Worm (Caenorhabditis elegans): ENCODE measurements around the gene T19H12.15.

Gene T19H12.15

ce11 chrV:4870627-4871026, 8.5 kb downstream of the T19H12.15 start (continued):
- no peak for TF ChIP-seq ztf-11 (tag; optimal IDR thresholded peaks at IDR 0.05)
- no peak for TF ChIP-seq lin-35 (GFP tag; optimal IDR thresholded peaks at IDR 0.05)
- TF ChIP-seq nhr-77 (tag; optimal IDR thresholded peaks at IDR 0.05): no peak
- no peak for TF ChIP-seq ceh-63 (GFP tag; optimal IDR thresholded peaks at IDR 0.05)
- TF ChIP-seq hlh-17 (GFP tag; optimal IDR thresholded peaks at IDR 0.05; ENCODE audit: borderline replicate concordance): no peak
- TF ChIP-seq blmp-1 (tag; optimal IDR thresholded peaks at IDR 0.05): no peak
- TF ChIP-seq nhr-47 (tag; optimal IDR thresholded peaks at IDR 0.05): peak; percentile 49
- no peak for TF ChIP-seq ceh-8 (GFP tag; optimal IDR thresholded peaks at IDR 0.05)
- TF ChIP-seq C34B4.2 (tag; optimal IDR thresholded peaks at IDR 0.05): no peak
- TF ChIP-seq rnt-1 (tag; optimal IDR thresholded peaks at IDR 0.05): no peak
- TF ChIP-seq zag-1 (tag; optimal IDR thresholded peaks at IDR 0.05): no peak
- TF ChIP-seq hlh-4 (tag; optimal IDR thresholded peaks at IDR 0.05): peak; percentile 73
- TF ChIP-seq nhr-90 (tag; optimal IDR thresholded peaks at IDR 0.05; ENCODE audit: poor library complexity): no peak
- TF ChIP-seq grh-1 (GFP tag; IDR thresholded peaks at IDR 0.05): no peak
- TF ChIP-seq nhr-28 (tag; optimal IDR thresholded peaks at IDR 0.05): no peak
- no peak for TF ChIP-seq mdl-1 (tag; optimal IDR thresholded peaks at IDR 0.05)
- no peak for TF ChIP-seq lsy-2 (tag; optimal IDR thresholded peaks at IDR 0.05)

DNA sequence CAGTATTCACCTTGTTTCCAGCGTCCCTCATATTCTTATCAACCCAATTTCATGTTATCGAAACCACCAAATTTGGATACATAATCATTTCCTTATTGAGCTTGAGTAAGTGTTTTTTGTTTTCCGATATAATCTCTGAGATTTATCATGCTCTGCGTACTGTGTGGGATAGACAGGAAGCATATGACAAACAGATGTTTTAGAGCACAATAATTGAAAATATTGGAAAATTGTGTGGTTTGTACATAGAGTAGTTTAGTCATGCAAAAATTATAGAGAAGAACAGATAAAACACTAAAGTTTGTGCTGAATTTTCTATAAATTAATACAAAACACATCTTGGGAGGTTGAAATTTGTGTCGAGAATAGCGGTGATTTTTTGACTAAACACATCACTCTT, 10.5 kb downstream of the T19H12.15 start:
- no peak for TF ChIP-seq lir-3 (tag; optimal IDR thresholded peaks at IDR 0.05; ENCODE audit: poor library complexity)
- TF ChIP-seq ceh-63 (GFP tag; optimal IDR thresholded peaks at IDR 0.05): no peak
- TF ChIP-seq zip-4 (GFP tag; optimal IDR thresholded peaks at IDR 0.05): no peak
- peak; percentile 94 for TF ChIP-seq dsc-1 (tag; optimal IDR thresholded peaks at IDR 0.05)
- TF ChIP-seq aly-2 (tag; optimal IDR thresholded peaks at IDR 0.05): no peak
- TF ChIP-seq vab-15 (tag; optimal IDR thresholded peaks at IDR 0.05): no peak
- no peak for TF ChIP-seq mab-9 (GFP tag; IDR thresholded peaks at IDR 0.05)
- TF ChIP-seq fkh-4 (tag; optimal IDR thresholded peaks at IDR 0.05; ENCODE audit: borderline replicate concordance): peak; percentile 77
- no peak for TF ChIP-seq alr-1 (tag; optimal IDR thresholded peaks at IDR 0.05; ENCODE audit: borderline replicate concordance)

DNA sequence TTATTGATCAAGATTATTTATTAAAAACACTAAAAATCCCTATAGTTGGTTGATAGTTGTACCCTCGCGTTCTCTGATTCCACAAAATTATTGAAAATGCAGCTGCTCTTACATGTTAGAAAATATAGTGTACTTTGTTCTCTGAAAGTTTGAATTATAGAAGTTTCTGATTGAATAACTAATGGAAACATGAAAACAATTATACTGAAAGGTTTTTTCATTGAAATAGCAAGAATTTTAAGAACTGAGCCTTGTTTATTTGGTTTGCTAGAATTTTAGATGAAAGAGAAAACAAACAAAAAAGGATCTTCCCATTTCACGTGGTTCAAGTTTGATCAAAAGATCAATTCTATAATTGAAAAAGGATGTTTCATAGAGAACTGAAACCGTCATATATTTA, 11.6 kb downstream of the T19H12.15 start:
- peak; percentile 46 for TF ChIP-seq nhr-71 (tag; optimal IDR thresholded peaks at IDR 0.05)
- no peak for TF ChIP-seq snpc-4 (tag; optimal IDR thresholded peaks at IDR 0.05)
- TF ChIP-seq hlh-4 (tag; optimal IDR thresholded peaks at IDR 0.05): peak; percentile 59
- peak; percentile 21 for TF ChIP-seq lin-14 (GFP tag; optimal IDR thresholded peaks at IDR 0.05)
- peak; percentile 52 for TF ChIP-seq fkh-8 (tag; optimal IDR thresholded peaks at IDR 0.05)
- TF ChIP-seq dsc-1 (tag; optimal IDR thresholded peaks at IDR 0.05): peak; percentile 32
- peak; percentile 18 for TF ChIP-seq unc-86 (tag; optimal IDR thresholded peaks at IDR 0.05)
- TF ChIP-seq nhr-28 (tag; optimal IDR thresholded peaks at IDR 0.05): no peak

DNA sequence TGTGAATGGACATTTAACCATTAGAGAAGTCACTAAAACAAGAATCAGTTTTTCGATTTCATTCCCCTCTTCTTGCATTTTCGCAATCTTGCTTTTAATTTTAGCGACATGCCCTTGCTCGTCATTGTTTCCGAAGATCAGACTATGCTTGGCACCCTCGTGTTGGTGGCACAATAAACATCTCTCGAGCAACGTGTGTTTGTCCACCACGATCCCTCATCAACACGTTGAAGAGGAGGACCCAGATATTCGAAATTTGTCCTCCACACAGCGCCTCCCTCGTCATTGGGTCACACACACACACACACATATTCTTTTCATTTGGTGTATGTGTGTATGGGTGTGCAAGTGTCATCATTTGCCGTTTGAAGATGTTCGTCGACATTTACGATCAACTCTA, 13.8 kb downstream of the T19H12.15 start, which contains the start of gene srd-32:
Gene srd-32, plus strand, starts transcription at position 301 of the 400 bp plus-strand sequence.
- TF ChIP-seq unc-130 (tag; optimal IDR thresholded peaks at IDR 0.05) (no peak), dsc-1 (tag; optimal IDR thresholded peaks at IDR 0.05) (peak; percentile 68)

ce11 chrV:4864330-4864729, 14.8 kb downstream of the T19H12.15 start:
- TF ChIP-seq irx-1 (tag; optimal IDR thresholded peaks at IDR 0.05) (no peak), lin-13 (GFP tag; optimal IDR thresholded peaks at IDR 0.05) (no peak), mab-9 (GFP tag; IDR thresholded peaks at IDR 0.05) (no peak), nhr-77 (tag; optimal IDR thresholded peaks at IDR 0.05) (no peak), elt-2 (tag; optimal IDR thresholded peaks at IDR 0.05) (no peak), dsc-1 (tag; optimal IDR thresholded peaks at IDR 0.05) (peak; percentile 92), ztf-4 (tag; optimal IDR thresholded peaks at IDR 0.05) (no peak), tlp-1 (tag; optimal IDR thresholded peaks at IDR 0.05) (no peak), snpc-4 (tag; optimal IDR thresholded peaks at IDR 0.05) (no peak), fkh-4 (tag; optimal IDR thresholded peaks at IDR 0.05; ENCODE audit: borderline replicate concordance) (peak; percentile 78), lin-14 (GFP tag; optimal IDR thresholded peaks at IDR 0.05) (no peak), blmp-1 (tag; optimal IDR thresholded peaks at IDR 0.05) (no peak), fos-1 (tag; optimal IDR thresholded peaks at IDR 0.05) (no peak), fkh-8 (tag; optimal IDR thresholded peaks at IDR 0.05) (peak; percentile 4)

Measured in whole organism, L1 larva.